Worm (Caenorhabditis elegans) whole organism, late embryonic: Measurements from ENCODE around the gene EGAP2.1.
A peak's percentile ranks its signal among the peaks of the same experiment; 100 is the strongest.

Experiments used
- F13H6.1 ChIP-seq: sonication (generic microtip); optimal IDR thresholded peaks from 2 replicates; lab custom pipeline; 2016; ENCODE audit warnings: missing genetic modification characterization, missing compliant biosample characterization
- T23F11.4 ChIP-seq: fragments of 200-800 bp; sonication (Bioruptor generic); optimal IDR thresholded peaks from 2 replicates; lab custom pipeline; 2018; ENCODE audit warnings: mild to moderate bottlenecking, missing genetic modification characterization, missing compliant biosample characterization
- Y22D7AL.16 ChIP-seq: sonication (generic microtip); optimal IDR thresholded peaks from 2 replicates; lab custom pipeline; 2016; ENCODE audit warnings: missing genetic modification characterization, missing compliant biosample characterization
- ceh-14 ChIP-seq: sonication (generic microtip); optimal IDR thresholded peaks from 2 replicates; lab custom pipeline; 2016; ENCODE audit warnings: missing genotype, missing genetic modification characterization, missing compliant biosample characterization
- ceh-18 ChIP-seq: sonication (generic microtip); optimal IDR thresholded peaks from 2 replicates; lab custom pipeline; 2016; ENCODE audit warnings: missing genetic modification characterization, missing compliant biosample characterization
- ceh-2 ChIP-seq: sonication (generic microtip); optimal IDR thresholded peaks from 2 replicates; lab custom pipeline; 2016; ENCODE audit warnings: missing genotype, missing genetic modification characterization, missing compliant biosample characterization
- ceh-22 ChIP-seq: sonication (generic microtip); optimal IDR thresholded peaks from 2 replicates; lab custom pipeline; 2017; ENCODE audit warnings: missing biosample characterization, missing genetic modification characterization
- ceh-24 ChIP-seq: sonication (generic microtip); optimal IDR thresholded peaks from 2 replicates; lab custom pipeline; 2016; ENCODE audit warnings: mild to moderate bottlenecking, missing genetic modification characterization, missing compliant biosample characterization
- ceh-31 ChIP-seq: sonication (generic microtip); optimal IDR thresholded peaks from 2 replicates; lab custom pipeline; 2016; ENCODE audit warnings: missing genetic modification characterization, missing compliant biosample characterization
- ceh-34 ChIP-seq: sonication (generic microtip); optimal IDR thresholded peaks from 2 replicates; lab custom pipeline; 2016; ENCODE audit warnings: mild to moderate bottlenecking, missing genetic modification characterization, missing compliant biosample characterization
- dmd-4 ChIP-seq: sonication (generic microtip); optimal IDR thresholded peaks from 2 replicates; lab custom pipeline; 2016; ENCODE audit warnings: borderline replicate concordance, missing genetic modification characterization, missing compliant biosample characterization
- dve-1 ChIP-seq: sonication (generic microtip); optimal IDR thresholded peaks from 2 replicates; lab custom pipeline; 2017; ENCODE audit warnings: antibody characterized with exemption, mild to moderate bottlenecking, missing genetic modification characterization, missing compliant biosample characterization
- elt-2 ChIP-seq: sonication (generic microtip); optimal IDR thresholded peaks from 2 replicates; lab custom pipeline; 2016; ENCODE audit warnings: missing genetic modification reagents, missing genetic modification characterization, missing compliant biosample characterization
- ets-4 ChIP-seq: sonication (generic microtip); optimal IDR thresholded peaks from 2 replicates; lab custom pipeline; 2016; ENCODE audit warnings: missing genetic modification characterization, missing compliant biosample characterization
- fax-1 ChIP-seq: sonication (generic microtip); optimal IDR thresholded peaks from 2 replicates; lab custom pipeline; 2016; ENCODE audit warnings: missing genotype, missing genetic modification characterization, missing compliant biosample characterization
- fkh-10 ChIP-seq: fragments of 150-350 bp; optimal IDR thresholded peaks from 2 replicates; lab custom pipeline; 2014; ENCODE audit warnings: missing biosample characterization, missing genetic modification reagents, missing genetic modification characterization
- fkh-6 ChIP-seq: sonication (generic microtip); optimal IDR thresholded peaks from 2 replicates; lab custom pipeline; 2016; ENCODE audit warnings: missing genetic modification characterization, missing compliant biosample characterization
- gmeb-2 ChIP-seq: sonication (generic microtip); optimal IDR thresholded peaks from 2 replicates; lab custom pipeline; 2016; ENCODE audit warnings: missing genetic modification characterization, inconsistent platforms, missing compliant biosample characterization
- hlh-30 ChIP-seq: sonication (generic microtip); optimal IDR thresholded peaks from 2 replicates; lab custom pipeline; 2017; ENCODE audit warnings: antibody characterized with exemption, missing genetic modification characterization, missing compliant biosample characterization; ENCODE audit not compliant: insufficient read depth
- lim-6 ChIP-seq: sonication (generic microtip); optimal IDR thresholded peaks from 2 replicates; lab custom pipeline; 2016; ENCODE audit warnings: missing genetic modification characterization, missing compliant biosample characterization
- madf-2 ChIP-seq: sonication (generic microtip); optimal IDR thresholded peaks from 2 replicates; lab custom pipeline; 2017; ENCODE audit warnings: missing genetic modification characterization, missing compliant biosample characterization
- mec-3 ChIP-seq: sonication (generic microtip); optimal IDR thresholded peaks from 2 replicates; lab custom pipeline; 2016; ENCODE audit warnings: borderline replicate concordance, missing genetic modification characterization, missing compliant biosample characterization
- nfya-1 ChIP-seq: sonication (generic microtip); optimal IDR thresholded peaks from 2 replicates; lab custom pipeline; 2017; ENCODE audit warnings: missing genetic modification characterization, mild to moderate bottlenecking, missing compliant biosample characterization, antibody characterized with exemption, moderate library complexity
- odd-2 ChIP-seq: sonication (generic microtip); optimal IDR thresholded peaks from 2 replicates; lab custom pipeline; 2017; ENCODE audit warnings: antibody characterized with exemption, mild to moderate bottlenecking, missing genetic modification characterization, missing compliant biosample characterization
- pag-3 ChIP-seq: sonication (generic microtip); optimal IDR thresholded peaks from 2 replicates; lab custom pipeline; 2016; ENCODE audit warnings: missing compliant biosample characterization, missing genetic modification characterization, borderline replicate concordance
- pax-1 ChIP-seq: fragments of 150-350 bp; optimal IDR thresholded peaks from 2 replicates; lab custom pipeline; 2014; ENCODE audit warnings: missing biosample characterization, missing genetic modification characterization
- ref-2 ChIP-seq: sonication (generic microtip); optimal IDR thresholded peaks from 2 replicates; lab custom pipeline; 2016; ENCODE audit warnings: missing genetic modification characterization, missing compliant biosample characterization
- rnt-1 ChIP-seq: sonication (generic microtip); optimal IDR thresholded peaks from 2 replicates; lab custom pipeline; 2016; ENCODE audit warnings: missing genetic modification characterization, missing compliant biosample characterization
- tbx-2 ChIP-seq: sonication (generic microtip); optimal IDR thresholded peaks from 2 replicates; lab custom pipeline; 2016; ENCODE audit warnings: missing genetic modification characterization, missing compliant biosample characterization
- ttx-3 ChIP-seq: sonication (generic microtip); optimal IDR thresholded peaks from 2 replicates; lab custom pipeline; 2016; ENCODE audit warnings: missing genetic modification reagents, missing genetic modification characterization, missing compliant biosample characterization
- unc-42 ChIP-seq: sonication (generic microtip); optimal IDR thresholded peaks from 2 replicates; lab custom pipeline; 2016; ENCODE audit warnings: missing genotype, missing genetic modification characterization, missing compliant biosample characterization
- unc-55 ChIP-seq: sonication (generic microtip); optimal IDR thresholded peaks from 2 replicates; lab custom pipeline; 2017; ENCODE audit warnings: missing biosample characterization, missing genetic modification reagents, missing genetic modification characterization

The EGAP2.1 gene

DNA sequence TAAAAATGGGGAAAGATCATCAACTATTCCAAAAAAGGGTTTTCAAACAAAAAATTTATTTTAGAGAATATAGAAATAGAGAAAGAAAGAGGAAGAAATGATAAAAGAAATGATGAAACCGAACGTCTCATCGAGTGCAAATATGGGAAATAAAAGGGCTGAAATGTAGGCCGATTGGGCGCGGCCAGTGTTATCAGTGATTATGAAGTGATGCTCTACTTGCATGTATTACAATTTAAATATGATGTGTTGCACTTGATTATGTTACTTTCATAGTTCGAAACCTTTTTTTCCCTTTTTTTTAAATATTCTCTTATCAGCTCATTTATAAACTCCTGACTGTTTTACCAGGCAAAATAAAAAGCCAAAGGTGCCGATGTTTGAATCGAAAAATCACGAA, 39.4 kb upstream of the EGAP2.1 start:
- TF ChIP-seq tbx-2 (tag; lab: Kevin White, UChicago) (no peak), pax-1 (tag; lab: Kevin White, UChicago) (no peak), elt-2 (tag; lab: Kevin White, UChicago) (peak; percentile 71), gmeb-2 (no peak), mec-3 (tag; lab: Kevin White, UChicago) (no peak)

DNA sequence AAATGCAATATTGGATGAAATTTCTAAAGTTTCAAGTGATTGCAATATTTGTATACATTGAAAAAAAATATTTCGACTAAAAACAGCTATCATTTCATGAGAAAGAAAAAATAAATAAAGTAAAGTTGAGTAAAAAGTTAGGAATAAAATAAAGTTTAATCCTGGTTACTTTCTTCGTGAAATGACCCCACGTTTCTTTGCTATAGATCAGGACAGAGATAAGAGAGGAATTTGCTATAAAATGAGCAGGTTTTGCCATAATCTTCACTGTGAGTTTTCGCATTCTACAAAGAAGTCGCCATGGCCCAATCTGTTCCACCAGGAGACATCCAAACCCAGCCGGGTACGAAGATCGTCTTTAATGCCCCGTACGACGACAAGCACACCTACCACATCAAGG, 37.1 kb upstream of the EGAP2.1 start, which contains the start of gene msp-49:
Gene msp-49, plus strand, starts transcription at position 301 of the 400 bp plus-strand sequence.
- TF ChIP-seq dmd-4 (tag; lab: Kevin White, UChicago) (no peak), F13H6.1 (tag; lab: Kevin White, UChicago) (no peak), mec-3 (tag; lab: Kevin White, UChicago) (no peak), T23F11.4 (GFP tag; lab: Kevin White, UChicago) (no peak), pag-3 (no peak), ceh-34 (no peak), ttx-3 (tag; lab: Kevin White, UChicago) (no peak)
- TF ChIP-seq, all 69 proteins: peak for 0

DNA sequence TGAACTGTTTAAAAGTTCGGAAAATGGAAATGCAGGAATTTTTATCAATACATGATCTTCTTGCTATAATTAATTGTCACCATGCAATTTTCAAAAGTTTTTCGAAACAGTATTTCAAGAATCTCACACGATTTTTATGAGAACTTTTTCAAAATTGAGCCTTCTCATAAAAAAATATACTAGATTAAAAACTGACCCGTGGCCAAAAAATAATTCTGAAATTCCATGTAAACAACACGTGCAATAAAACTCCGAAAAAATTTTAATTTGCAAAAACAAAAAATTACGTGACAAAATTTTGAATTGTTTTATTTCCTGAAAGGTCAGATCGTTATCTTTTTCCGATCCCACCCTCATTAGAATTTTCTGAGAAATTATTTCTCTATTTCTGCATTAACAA, 35.7 kb upstream of the EGAP2.1 start, which contains the start of gene C34F11.5:
Gene C34F11.5, plus strand, starts transcription at position 301 of the 400 bp plus-strand sequence.
- TF ChIP-seq ceh-24 (tag; lab: Kevin White, UChicago) (no peak), unc-55 (GFP tag; lab: Kevin White, UChicago) (no peak), odd-2 (no peak), ceh-31 (tag; lab: Kevin White, UChicago) (no peak), fkh-6 (tag; lab: Kevin White, UChicago) (no peak), ceh-22 (no peak), T23F11.4 (GFP tag; lab: Kevin White, UChicago) (no peak), ceh-34 (no peak), ref-2 (tag; lab: Kevin White, UChicago) (no peak), madf-2 (no peak)

DNA sequence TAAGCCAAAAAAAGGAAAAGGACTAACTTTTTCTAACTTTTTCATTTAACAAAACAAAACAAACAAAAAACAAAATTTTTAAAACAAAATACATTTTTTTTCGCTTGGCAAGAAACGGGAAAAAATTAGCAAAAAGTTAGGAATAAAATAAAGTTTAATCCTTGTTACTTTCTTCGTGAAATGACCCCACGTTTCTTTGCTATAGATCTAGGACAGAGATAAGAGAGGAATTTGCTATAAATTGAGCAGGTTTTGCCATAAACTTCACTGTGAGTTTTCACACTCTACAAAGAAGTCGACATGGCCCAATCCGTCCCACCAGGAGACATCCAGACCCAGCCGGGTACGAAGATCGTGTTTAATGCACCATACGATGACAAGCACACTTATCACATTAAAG, 31.7 kb upstream of the EGAP2.1 start, which contains the start of gene msp-50:
Gene msp-50, plus strand, starts transcription at position 301 of the 400 bp plus-strand sequence.
- TF ChIP-seq fkh-10 (GFP tag; lab: Kevin White, UChicago): no peak
- no peak for TF ChIP-seq odd-2
- TF ChIP-seq fkh-6 (tag; lab: Kevin White, UChicago): no peak
- no peak for TF ChIP-seq ceh-2
- no peak for TF ChIP-seq fax-1
- no peak for TF ChIP-seq dve-1 (tag; lab: Kevin White, UChicago)
- no peak for TF ChIP-seq lim-6 (tag; lab: Kevin White, UChicago)
- TF ChIP-seq ets-4: no peak

DNA sequence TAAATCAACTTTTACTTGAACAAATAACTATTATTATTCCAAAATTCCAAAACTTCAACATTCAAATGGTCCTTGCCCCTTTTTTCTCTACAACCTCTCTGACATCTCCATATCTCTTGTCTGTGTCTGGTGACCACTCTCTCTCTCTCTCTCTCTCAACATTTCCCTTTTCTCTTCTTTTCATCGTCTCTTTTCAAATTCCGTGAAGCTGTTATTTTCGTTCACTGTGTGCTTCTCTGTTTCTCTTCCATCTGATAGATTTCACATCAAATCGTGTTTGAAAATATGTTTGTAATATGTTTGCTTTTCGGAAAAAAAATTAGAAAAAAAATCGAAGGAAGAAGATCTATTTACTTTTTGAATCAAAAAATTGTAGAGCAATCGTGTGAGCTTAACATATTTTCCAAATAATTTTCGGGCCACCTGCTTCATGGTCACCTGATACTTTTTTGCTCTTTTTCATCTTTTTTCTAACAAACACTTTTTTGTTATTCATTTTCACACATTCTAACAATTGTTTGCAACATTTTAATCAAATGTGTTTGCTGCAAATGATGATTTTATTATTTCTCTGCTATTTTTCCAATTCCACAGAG, 30.1 kb upstream of the EGAP2.1 start:
- TF ChIP-seq unc-42 (peak; percentile 10), ceh-14 (no peak), hlh-30 (tag; lab: Kevin White, UChicago) (peak; percentile 61), unc-55 (GFP tag; lab: Kevin White, UChicago) (peak; percentile 59), ceh-24 (tag; lab: Kevin White, UChicago) (no peak), Y22D7AL.16 (tag; lab: Kevin White, UChicago) (no peak), ceh-18 (tag; lab: Kevin White, UChicago) (peak; percentile 31), rnt-1 (tag; lab: Kevin White, UChicago) (no peak), pag-3 (no peak), nfya-1 (tag; lab: Kevin White, UChicago) (peak; percentile 7)
- TF ChIP-seq, all 69 proteins: peak for 5
